Fruit fly (Drosophila melanogaster) ovary, adult (tissue): ENCODE measurements around the gene KLHL18.

ENCODE experiments used
- CG17801 ChIP-seq: fragments of 200-800 bp; optimal IDR thresholded peaks from 2 replicates; lab custom pipeline; 2019; ENCODE audit warnings: missing biosample characterization, mild to moderate bottlenecking, missing genetic modification characterization, moderate library complexity; ENCODE audit not compliant: partially characterized antibody

KLHL18 gene

dm6 chr3R:12010202-12010824, at the start of gene KLHL18, which contains the start of gene GCC185:
Gene KLHL18, minus strand, starts transcription at chr3R:12010434.
Gene GCC185, plus strand, starts transcription at chr3R:12010772.
- peak; percentile 82 for TF ChIP-seq CG17801 (GFP tag; lab: Kevin White, UChicago)

- no peak for TF ChIP-seq CG17801 (GFP tag; lab: Kevin White, UChicago)
Observed at dm6 chr3R:12049113-12049512, 38.9 kb upstream of the KLHL18 start, which contains the start of gene CG14739. Gene CG14739, minus strand, starts transcription at chr3R:12049213.

DNA sequence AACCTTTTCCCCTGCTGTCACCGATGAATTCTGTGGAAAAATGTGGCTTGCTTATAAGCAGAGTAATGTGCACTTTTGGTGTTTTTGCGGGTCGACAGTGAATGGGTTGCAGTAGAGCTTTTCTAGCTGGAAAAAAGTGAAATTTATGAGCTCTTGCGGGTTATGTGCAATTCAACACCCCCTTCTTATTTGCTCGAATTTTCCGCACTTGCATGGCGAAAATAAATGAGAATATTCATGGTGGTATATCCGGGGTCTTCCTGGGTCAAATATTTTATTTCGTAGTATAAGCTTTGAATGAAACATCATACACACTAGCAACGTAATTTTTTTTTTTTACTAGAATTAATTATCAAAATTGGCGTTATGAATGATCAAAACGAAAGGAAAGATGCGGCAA, 30.0 kb upstream of the KLHL18 start, which contains the start of gene CG14736:
CG14736 (plus strand) TSS at position 301 of the 400 bp plus-strand sequence.
- TF ChIP-seq CG17801 (GFP tag; lab: Kevin White, UChicago), result no peak

- TF ChIP-seq CG17801 (GFP tag; lab: Kevin White, UChicago), result no peak
Observed at dm6 chr3R:12032842-12033241, 22.6 kb upstream of the KLHL18 start, which contains the start of gene ssp5. Gene ssp5, plus strand, starts transcription at chr3R:12033142.

DNA sequence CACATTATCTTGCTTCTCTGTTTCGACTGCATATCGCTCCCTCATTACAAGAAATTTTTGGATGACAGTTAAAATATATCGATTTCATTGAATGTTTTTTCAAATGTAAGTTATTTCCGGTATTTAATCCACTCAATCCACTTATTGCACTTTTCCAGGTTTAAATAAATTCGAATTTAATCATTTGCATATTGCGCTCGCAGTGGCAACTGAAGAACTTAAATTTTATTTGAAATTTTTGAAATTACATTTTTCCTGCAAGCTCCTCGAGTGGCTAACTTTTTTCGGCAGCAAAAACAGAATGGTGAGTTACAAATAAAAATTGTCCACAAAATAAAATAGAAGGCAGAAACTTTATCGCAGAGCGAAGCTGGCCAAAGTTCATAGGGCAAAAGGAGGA, 21.4 kb upstream of the KLHL18 start, which contains the start of the genes CG31358, CG42504 and CG42505:
CG31358 (minus strand) TSS at position 101 of the 400 bp plus-strand sequence.
CG42504 (minus strand) TSS at position 101 of the 400 bp plus-strand sequence.
CG42505 (minus strand) TSS at position 101 of the 400 bp plus-strand sequence.
- TF ChIP-seq CG17801 (GFP tag; lab: Kevin White, UChicago), result no peak

DNA sequence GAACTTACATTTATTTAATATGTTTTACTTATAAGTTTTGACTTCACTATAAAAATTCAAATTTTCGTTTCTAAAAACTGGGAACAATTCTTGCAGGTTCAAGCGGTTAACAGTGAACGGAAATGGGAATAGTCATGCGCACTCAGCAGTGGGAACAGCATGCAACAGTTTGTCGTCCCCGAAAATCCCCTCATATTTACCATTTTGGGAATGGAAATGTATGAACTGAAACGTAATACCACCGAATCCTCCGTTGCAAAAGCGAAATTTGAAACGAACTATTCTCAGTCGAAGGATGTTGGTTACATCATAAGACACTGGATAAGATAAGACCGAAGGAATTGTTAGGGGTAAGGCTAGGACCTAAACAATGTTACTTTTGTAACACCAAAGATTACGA, 10.8 kb upstream of the KLHL18 start:
- no peak for TF ChIP-seq CG17801 (GFP tag; lab: Kevin White, UChicago)

DNA sequence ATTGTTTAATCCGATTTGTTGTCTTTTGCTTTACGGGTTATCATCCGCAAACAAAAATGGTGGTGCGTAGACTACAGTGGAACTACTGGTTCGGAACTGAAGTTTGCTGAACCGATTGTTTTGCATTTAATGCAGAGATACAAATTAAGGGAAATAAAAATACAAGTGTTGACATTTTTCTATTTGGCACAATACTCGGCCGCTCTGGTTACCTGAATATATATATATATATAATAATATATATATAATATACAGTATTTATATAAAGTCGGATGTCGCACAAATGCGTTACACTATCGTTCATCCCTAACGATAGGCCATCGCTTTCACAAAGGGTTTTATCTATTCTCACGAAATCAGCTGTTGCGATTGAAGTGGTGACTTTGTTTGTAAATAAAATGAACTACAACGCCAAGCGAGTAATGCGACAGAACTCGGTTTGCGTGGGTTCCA, 6.6 kb upstream of the KLHL18 start, which contains the start of the genes DCAF12 and Spt3:
DCAF12 (minus strand) TSS at position 204 of the 453 bp plus-strand sequence.
Spt3 (plus strand) TSS at position 329 of the 453 bp plus-strand sequence.
- peak; percentile 53 for TF ChIP-seq CG17801 (GFP tag; lab: Kevin White, UChicago)

- TF ChIP-seq CG17801 (GFP tag; lab: Kevin White, UChicago), result no peak
Observed at dm6 chr3R:12006417-12006816, 3.8 kb downstream of the KLHL18 start.

DNA sequence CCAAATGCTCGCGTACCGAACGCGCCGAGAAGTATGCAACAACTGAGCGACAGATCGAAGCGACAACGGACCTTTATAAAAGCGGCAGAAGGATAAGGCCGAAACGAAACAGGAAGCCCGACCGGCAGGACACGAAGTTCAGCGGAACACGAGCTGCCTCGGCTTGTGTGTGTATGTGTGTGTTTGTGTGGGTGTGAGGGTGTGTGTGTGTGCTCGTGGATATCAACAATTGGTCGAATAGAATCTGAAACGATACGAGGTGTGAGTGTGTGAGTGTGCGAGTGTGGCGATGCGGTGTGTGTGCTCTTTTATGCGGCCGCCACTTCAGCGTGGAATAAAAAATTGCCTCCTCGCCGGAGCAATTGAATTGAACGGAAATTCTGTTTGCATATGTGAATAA, 4.8 kb downstream of the KLHL18 start, which contains the start of gene Tk:
Tk (minus strand) TSS at position 57 of the 400 bp plus-strand sequence.
- no peak for TF ChIP-seq CG17801 (GFP tag; lab: Kevin White, UChicago)

DNA sequence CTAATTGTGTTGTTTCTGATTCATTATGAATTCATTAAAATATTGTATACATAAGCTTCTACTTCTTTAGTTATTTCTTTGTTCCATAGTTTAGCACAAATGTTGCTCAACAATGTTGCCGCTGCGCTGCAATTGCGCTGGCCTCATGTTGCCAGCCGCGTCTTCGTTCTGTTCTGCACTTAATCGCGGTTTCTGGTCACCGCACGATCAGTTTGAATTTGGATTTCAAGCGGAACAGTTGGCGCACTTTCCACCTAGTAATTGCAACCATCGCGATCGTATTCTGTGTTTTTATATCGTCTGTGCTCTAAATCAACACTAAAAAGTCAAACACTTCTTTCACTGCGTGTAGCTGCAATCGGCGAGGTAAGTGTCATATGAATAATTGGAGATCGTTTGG, 11.2 kb downstream of the KLHL18 start, which contains the start of gene Ect3:
Ect3 (plus strand) TSS at position 205 of the 400 bp plus-strand sequence.
- TF ChIP-seq CG17801 (GFP tag; lab: Kevin White, UChicago), result peak; percentile 1

DNA sequence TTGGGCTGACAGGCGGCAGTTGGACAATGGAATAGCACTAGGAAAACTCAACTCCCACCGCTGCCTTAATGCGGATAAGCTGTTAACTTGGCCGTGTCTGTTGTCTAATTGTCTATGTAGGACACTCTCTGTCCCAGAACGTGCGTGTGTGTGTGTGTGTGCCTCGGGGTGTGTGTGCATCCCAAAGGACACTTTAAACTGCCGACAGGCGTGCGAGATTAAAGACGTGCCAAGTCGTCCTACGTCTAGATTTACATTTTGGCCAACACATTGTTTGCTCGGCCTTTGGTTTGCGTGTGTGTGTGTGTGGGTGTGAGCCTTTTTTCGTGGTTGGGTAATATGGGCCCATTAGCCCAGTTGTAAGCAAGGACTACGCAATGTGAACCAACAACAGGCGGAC, 12.1 kb downstream of the KLHL18 start:
- no peak for TF ChIP-seq CG17801 (GFP tag; lab: Kevin White, UChicago)

dm6 chr3R:11992934-11993670, 17.1 kb downstream of the KLHL18 start, which contains the start of gene mfas:
Gene mfas, minus strand, starts transcription at chr3R:11993315.
- no peak for TF ChIP-seq CG17801 (GFP tag; lab: Kevin White, UChicago)

- TF ChIP-seq CG17801 (GFP tag; lab: Kevin White, UChicago), result no peak
Observed at dm6 chr3R:11991538-11992164, 18.6 kb downstream of the KLHL18 start.

DNA sequence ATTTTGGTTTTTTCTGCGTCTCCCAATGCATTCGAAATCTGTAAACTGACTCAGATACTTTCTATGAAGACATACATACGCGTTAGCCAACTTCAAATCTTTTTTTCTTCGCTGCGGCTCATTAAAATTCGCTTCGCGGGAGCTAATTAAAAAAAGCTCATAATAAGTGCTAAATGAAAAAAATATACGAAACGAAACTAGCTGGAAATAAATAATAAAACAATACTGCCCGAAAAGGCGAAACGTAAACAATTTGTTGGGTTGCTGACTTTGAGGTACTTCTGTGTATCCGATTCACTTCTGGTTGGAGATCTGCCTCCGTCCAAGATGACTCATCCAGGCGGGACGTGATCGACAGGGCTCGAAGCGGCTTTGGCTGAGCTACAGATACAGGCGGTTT, 20.2 kb downstream of the KLHL18 start:
- TF ChIP-seq CG17801 (GFP tag; lab: Kevin White, UChicago), result no peak
